Fruit fly (Drosophila melanogaster): ENCODE data around the gene cact.

The cact gene

dm6 chr2L:16350160-16350633 lies 24.2 kb upstream of the cact start (continued):
- peak; percentile 65 for TF ChIP-seq CG12942 (GFP tag; optimal IDR thresholded peaks at IDR 0.05)
- TF ChIP-seq sima (GFP tag; optimal IDR thresholded peaks at IDR 0.05) = no peak
- peak; percentile 47; the same call in 1 of the 2 replicates for TF ChIP-seq CG43689 (GFP tag; IDR thresholded peaks at IDR 0.05)
- TF ChIP-seq ac (GFP tag; optimal IDR thresholded peaks at IDR 0.05) = peak; percentile 20
- 0 out of 3 replicates have a peak, but pooled peaks have one; percentile 37 for TF ChIP-seq Doc3 (GFP tag; IDR thresholded peaks at IDR 0.05; ENCODE audit: partially characterized antibody)
- TF ChIP-seq CG2199 (GFP tag; IDR thresholded peaks at IDR 0.05) = peak; percentile 86
- TF ChIP-seq H2.0 (GFP tag; IDR thresholded peaks at IDR 0.05) = peak; percentile 69
- TF ChIP-seq lola (GFP tag; optimal IDR thresholded peaks at IDR 0.05) = peak in 1 of 3 experiments; percentile 65
- TF ChIP-seq croc (GFP tag; conservative IDR thresholded peaks at IDR 0.05) = peak; percentile 53; the same call in 2 of the 3 replicates
- TF ChIP-seq mam (GFP tag; optimal IDR thresholded peaks at IDR 0.05) = peak; percentile 82
- 0 out of 2 replicates have a peak, but pooled peaks have one; percentile 50 for TF ChIP-seq CG8765 (GFP tag; IDR thresholded peaks at IDR 0.05)
- TF ChIP-seq Fer1 (GFP tag; optimal IDR thresholded peaks at IDR 0.05) = peak; percentile 65
- TF ChIP-seq CG10565 (GFP tag; optimal IDR thresholded peaks at IDR 0.05) = no peak
- no peak for TF ChIP-seq sr (GFP tag; IDR thresholded peaks at IDR 0.05)
- peak; percentile 78 for TF ChIP-seq YL-1 (GFP tag; optimal IDR thresholded peaks at IDR 0.05)
- TF ChIP-seq sens (GFP tag) = peak; percentile 53
- peak; percentile 14 for TF ChIP-seq zf30C (GFP tag; optimal IDR thresholded peaks at IDR 0.05)
- no peak for TF ChIP-seq CG13894 (tag; optimal IDR thresholded peaks at IDR 0.05)
- TF ChIP-seq tgo (GFP tag; IDR thresholded peaks at IDR 0.05) = peak; percentile 70
- no peak; the same call in 1 of the 2 replicates for TF ChIP-seq CG10959 (GFP tag; IDR thresholded peaks at IDR 0.05)
- TF ChIP-seq Sry-δ (GFP tag; optimal IDR thresholded peaks at IDR 0.05) = peak; percentile 87
- peak; percentile 80 for TF ChIP-seq Aef1 (GFP tag; IDR thresholded peaks at IDR 0.05)
- no peak for TF ChIP-seq oc (tag; optimal IDR thresholded peaks at IDR 0.05)
- no peak for TF ChIP-seq Stat92E (GFP tag; optimal IDR thresholded peaks at IDR 0.05)
- peak; percentile 46 for TF ChIP-seq HmgD (GFP tag; optimal IDR thresholded peaks at IDR 0.05)
- TF ChIP-seq gcm (GFP tag; optimal IDR thresholded peaks at IDR 0.05) = no peak
- peak; percentile 8 for TF ChIP-seq Camta (GFP tag; optimal IDR thresholded peaks at IDR 0.05)
- TF ChIP-seq CG2120 (GFP tag; optimal IDR thresholded peaks at IDR 0.05) = peak; percentile 79
- peak; percentile 55 for TF ChIP-seq inv (GFP tag; IDR thresholded peaks at IDR 0.05; ENCODE audit: partially characterized antibody)
- TF ChIP-seq Antp (GFP tag; optimal IDR thresholded peaks at IDR 0.05) = peak; percentile 74
- no peak for TF ChIP-seq Spps (tag; optimal IDR thresholded peaks at IDR 0.05)
- no peak for TF ChIP-seq CG8388 (GFP tag; optimal IDR thresholded peaks at IDR 0.05)
- peak; percentile 43 for TF ChIP-seq CG9609 (GFP tag; optimal IDR thresholded peaks at IDR 0.05)
- TF ChIP-seq Atf3 (GFP tag; optimal IDR thresholded peaks at IDR 0.05) = peak; percentile 7
- TF ChIP-seq ham (GFP tag; IDR thresholded peaks at IDR 0.05) = no peak
- TF ChIP-seq otp (GFP tag; IDR thresholded peaks at IDR 0.05) = no peak
- TF ChIP-seq CG9727 (GFP tag; optimal IDR thresholded peaks at IDR 0.05) = peak; percentile 78
- no peak for TF ChIP-seq HHEX (GFP tag; optimal IDR thresholded peaks at IDR 0.05)
- no peak for TF ChIP-seq CG34376 (GFP tag; optimal IDR thresholded peaks at IDR 0.05)
- TF ChIP-seq odd (GFP tag; optimal IDR thresholded peaks at IDR 0.05) = no peak
- TF ChIP-seq so (GFP tag; IDR thresholded peaks at IDR 0.05) = peak; percentile 75
- TF ChIP-seq prd (optimal IDR thresholded peaks at IDR 0.05) = no peak
- peak; percentile 81 for TF ChIP-seq prd (GFP tag; IDR thresholded peaks at IDR 0.05)
- peak; percentile 81 for TF ChIP-seq sisA (GFP tag; IDR thresholded peaks at IDR 0.05)
- TF ChIP-seq Neu2 (GFP tag; optimal IDR thresholded peaks at IDR 0.05; ENCODE audit: borderline replicate concordance) = no peak
- TF ChIP-seq Sox102F (GFP tag; optimal IDR thresholded peaks at IDR 0.05) = peak; percentile 76
- peak; percentile 81 for TF ChIP-seq CG12391 (tag; optimal IDR thresholded peaks at IDR 0.05)
- no peak for TF ChIP-seq eve (GFP tag; optimal IDR thresholded peaks at IDR 0.05)
- no peak for TF ChIP-seq CG10543 (GFP tag; optimal IDR thresholded peaks at IDR 0.05)
- TF ChIP-seq CG9437 (GFP tag; optimal IDR thresholded peaks at IDR 0.05) = peak; percentile 48
- no peak for TF ChIP-seq sug (tag; optimal IDR thresholded peaks at IDR 0.05)

Measured in whole organism, embryonic.